Worm (Caenorhabditis elegans): ENCODE data around the gene lgc-21.

DNA sequence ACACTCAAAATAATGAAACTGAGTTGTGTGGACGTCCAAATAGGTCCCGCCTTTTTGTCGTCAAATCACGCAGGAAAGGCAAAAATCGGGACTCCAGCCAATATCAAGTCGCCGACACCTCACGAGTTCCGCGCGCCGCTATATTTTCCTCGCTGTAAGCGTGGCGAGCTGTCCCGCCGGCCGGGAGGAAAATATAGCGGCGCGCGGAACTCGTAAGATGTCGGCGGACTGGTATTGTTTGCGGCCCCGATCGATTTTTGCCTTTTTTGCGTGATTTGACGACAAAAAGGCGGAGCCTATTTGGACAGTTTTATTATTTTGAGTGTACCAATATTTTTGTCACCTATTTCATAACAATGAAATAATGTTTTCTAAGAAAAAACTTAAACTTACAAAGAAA lies 5.0 kb downstream of the lgc-21 start:
- TF ChIP-seq ztf-29 (GFP tag; IDR thresholded peaks at IDR 0.05) (no peak), flt-1 (GFP tag; IDR thresholded peaks at IDR 0.05) (no peak), ztf-23 (GFP tag; IDR thresholded peaks at IDR 0.05) (no peak), cog-1 (tag; optimal IDR thresholded peaks at IDR 0.05) (no peak), med-1 (GFP tag; optimal IDR thresholded peaks at IDR 0.05; ENCODE audit: insufficient read depth) (no peak), ref-1 (GFP tag; conservative IDR thresholded peaks at IDR 0.05) (no peak), klf-2 (GFP tag; conservative IDR thresholded peaks at IDR 0.05) (no peak)
